Fruit fly (Drosophila melanogaster) whole organism, embryonic: ENCODE data around the gene Mdh2.

ENCODE experiments used
- Aef1 ChIP-seq: fragments of 200-800 bp; sonication (Bioruptor generic); IDR thresholded peaks from 3 replicates; pipeline ENCODE4 v1.3.6; 2022; ENCODE audit warnings: missing biosample characterization, missing genetic modification characterization
- Awh ChIP-seq: fragments of 200-800 bp; sonication (Bioruptor generic); IDR thresholded peaks from 2 replicates; pipeline ENCODE4, ENCODE4 v1.3.6; 2022; ENCODE audit warnings: missing biosample characterization, missing genetic modification characterization
- BtbVII ChIP-seq: fragments of 200-800 bp; sonication (Bioruptor generic); optimal IDR thresholded peaks from 3 replicates; lab custom pipeline; 2017; ENCODE audit warnings: missing biosample characterization, mild to moderate bottlenecking, missing genetic modification characterization
- C15 ChIP-seq: fragments of 200-800 bp; sonication (Bioruptor generic); IDR thresholded peaks from 3 replicates; pipeline ENCODE4 v1.3.6; 2022; ENCODE audit warnings: missing biosample characterization, missing genetic modification characterization
- CG10431 ChIP-seq: fragments of 200-800 bp; sonication (Bioruptor generic); optimal IDR thresholded peaks from 3 replicates; lab custom pipeline; 2018; ENCODE audit warnings: missing biosample characterization, mild to moderate bottlenecking, missing genetic modification characterization
- CG12071 ChIP-seq: fragments of 200-800 bp; sonication (Bioruptor generic); optimal IDR thresholded peaks from 3 replicates; lab custom pipeline; 2018; ENCODE audit warnings: missing biosample characterization, mild to moderate bottlenecking, missing genetic modification characterization
- CG12104 ChIP-seq: fragments of 200-800 bp; sonication (Bioruptor generic); optimal IDR thresholded peaks from 3 replicates; lab custom pipeline; 2016; ENCODE audit warnings: missing biosample characterization, missing genetic modification characterization
- CG12155 ChIP-seq: fragments of 200-800 bp; sonication (Bioruptor generic); optimal IDR thresholded peaks from 3 replicates; lab custom pipeline; 2016; ENCODE audit warnings: missing biosample characterization, missing genetic modification characterization
- CG12219 ChIP-seq: fragments of 200-800 bp; sonication (Bioruptor generic); optimal IDR thresholded peaks from 3 replicates; lab custom pipeline; 2018; ENCODE audit warnings: missing biosample characterization, mild to moderate bottlenecking, missing genetic modification characterization
- CG12299 ChIP-seq: fragments of 200-800 bp; sonication (Bioruptor generic); optimal IDR thresholded peaks from 2 replicates; lab custom pipeline; 2018; ENCODE audit warnings: missing biosample characterization, mild to moderate bottlenecking, missing genetic modification characterization
- CG12744 ChIP-seq: fragments of 200-800 bp; sonication (Bioruptor generic); optimal IDR thresholded peaks from 2 replicates; lab custom pipeline; 2016; ENCODE audit warnings: missing biosample characterization, missing genetic modification characterization
- CG14860 ChIP-seq: fragments of 200-800 bp; sonication (Bioruptor generic); IDR thresholded peaks from 3 replicates; pipeline ENCODE4 v1.3.6; 2022; ENCODE audit warnings: missing biosample characterization, missing genetic modification characterization; ENCODE audit not compliant: partially characterized antibody
- CG17912 ChIP-seq: fragments of 200-800 bp; sonication (Bioruptor generic); optimal IDR thresholded peaks from 2 replicates; lab custom pipeline; 2018; ENCODE audit warnings: missing biosample characterization, mild to moderate bottlenecking, missing genetic modification characterization
- CG18262 ChIP-seq: fragments of 200-800 bp; optimal IDR thresholded peaks from 3 replicates; lab custom pipeline; 2019; ENCODE audit warnings: missing biosample characterization, mild to moderate bottlenecking, missing genetic modification characterization, moderate library complexity
- CG2120 ChIP-seq: fragments of 200-800 bp; sonication (Bioruptor generic); optimal IDR thresholded peaks from 3 replicates; lab custom pipeline; 2016; ENCODE audit warnings: missing biosample characterization, missing genetic modification characterization
- CG2199 ChIP-seq: fragments of 200-800 bp; sonication (Bioruptor generic); IDR thresholded peaks from 3 replicates; pipeline ENCODE4 v1.3.6; 2022; ENCODE audit warnings: missing biosample characterization, missing genetic modification characterization
- CG31441 ChIP-seq: fragments of 200-800 bp; sonication (Bioruptor generic); IDR thresholded peaks from 2 replicates; pipeline ENCODE4 v1.3.6; 2022; ENCODE audit warnings: missing biosample characterization, missing genetic modification characterization
- CG33213 ChIP-seq: fragments of 200-800 bp; sonication (Bioruptor generic); optimal IDR thresholded peaks from 3 replicates; lab custom pipeline; 2016; ENCODE audit warnings: missing biosample characterization, missing genetic modification characterization
- CG4854 ChIP-seq: fragments of 200-800 bp; sonication (Bioruptor generic); optimal IDR thresholded peaks from 2 replicates; lab custom pipeline; 2016; ENCODE audit warnings: missing biosample characterization, missing genetic modification characterization, inconsistent platforms
- CG8089 ChIP-seq: fragments of 200-800 bp; sonication (Bioruptor generic); optimal IDR thresholded peaks from 3 replicates; lab custom pipeline; 2016; ENCODE audit warnings: missing biosample characterization, missing genetic modification characterization
- CG8359 ChIP-seq: fragments of 200-800 bp; sonication (Bioruptor generic); optimal IDR thresholded peaks from 2 replicates; lab custom pipeline; 2017; ENCODE audit warnings: missing biosample characterization, mild to moderate bottlenecking, missing genetic modification characterization, borderline replicate concordance
- CG8388 ChIP-seq: fragments of 200-800 bp; sonication (Bioruptor generic); optimal IDR thresholded peaks from 2 replicates; lab custom pipeline; 2019; ENCODE audit warnings: missing biosample characterization, mild to moderate bottlenecking, missing genetic modification characterization, moderate library complexity
- CG8765 ChIP-seq: fragments of 200-800 bp; sonication (Bioruptor generic); IDR thresholded peaks from 2 replicates; pipeline ENCODE4 v1.3.6; 2022; ENCODE audit warnings: missing biosample characterization, missing genetic modification characterization
- CG9727 ChIP-seq: fragments of 200-800 bp; sonication (Bioruptor generic); optimal IDR thresholded peaks from 3 replicates; lab custom pipeline; 2017; ENCODE audit warnings: missing biosample characterization, mild to moderate bottlenecking, missing genetic modification characterization
- CG9817 ChIP-seq: fragments of 200-800 bp; sonication (Bioruptor generic); optimal IDR thresholded peaks from 2 replicates; lab custom pipeline; 2018; ENCODE audit warnings: missing biosample characterization, mild to moderate bottlenecking, missing genetic modification characterization, moderate library complexity
- CHES-1-like ChIP-seq: fragments of 200-800 bp; sonication (Bioruptor generic); optimal IDR thresholded peaks from 2 replicates; lab custom pipeline; 2016; ENCODE audit warnings: missing biosample characterization, missing genetic modification characterization
- Chrac-16 ChIP-seq: fragments of 200-800 bp; sonication (Bioruptor generic); optimal IDR thresholded peaks from 3 replicates; lab custom pipeline; 2016; ENCODE audit warnings: missing biosample characterization, missing genetic modification characterization
- CkIIα-i1 ChIP-seq: fragments of 200-800 bp; sonication (Bioruptor generic); IDR thresholded peaks from 2 replicates; pipeline ENCODE4 v1.3.6; 2022; ENCODE audit warnings: missing biosample characterization, missing genetic modification characterization
- E2f2 ChIP-seq: fragments of 200-800 bp; sonication (Bioruptor generic); IDR thresholded peaks from 2 replicates; pipeline ENCODE4 v1.3.6; 2022; ENCODE audit warnings: missing biosample characterization, missing genetic modification characterization
- Hand ChIP-seq: fragments of 200-800 bp; sonication (Bioruptor generic); optimal IDR thresholded peaks from 2 replicates; lab custom pipeline; 2017; ENCODE audit warnings: mild to moderate bottlenecking, missing biosample characterization, missing genetic modification reagents, missing genetic modification characterization
- NC2α ChIP-seq: fragments of 200-800 bp; sonication (Bioruptor generic); optimal IDR thresholded peaks from 2 replicates; lab custom pipeline; 2016; ENCODE audit warnings: missing biosample characterization, missing genetic modification characterization
- NfI ChIP-seq: fragments of 200-800 bp; sonication (Bioruptor generic); optimal IDR thresholded peaks from 3 replicates; lab custom pipeline; 2018; ENCODE audit warnings: missing biosample characterization, mild to moderate bottlenecking, missing genetic modification characterization, moderate library complexity
- PHDP ChIP-seq: fragments of 200-800 bp; sonication (Bioruptor generic); optimal IDR thresholded peaks from 3 replicates; lab custom pipeline; 2018; ENCODE audit warnings: missing biosample characterization, mild to moderate bottlenecking, missing genetic modification characterization, moderate library complexity
- Ptx1 ChIP-seq: fragments of 200-800 bp; sonication (Bioruptor generic); IDR thresholded peaks from 2 replicates; pipeline ENCODE4 v1.3.6; 2022; ENCODE audit warnings: missing biosample characterization, missing genetic modification characterization
- Sry-δ ChIP-seq: fragments of 200-800 bp; sonication (Bioruptor generic); optimal IDR thresholded peaks from 2 replicates; lab custom pipeline; 2016; ENCODE audit warnings: missing biosample characterization, missing genetic modification characterization
- bcd ChIP-seq: fragments of 200-800 bp; sonication (Bioruptor generic); optimal IDR thresholded peaks from 2 replicates; lab custom pipeline; 2017; ENCODE audit warnings: missing biosample characterization, mild to moderate bottlenecking, missing genetic modification characterization
- chm ChIP-seq: fragments of 200-800 bp; sonication (Bioruptor generic); IDR thresholded peaks from 2 replicates; pipeline ENCODE4 v1.3.6; 2022; ENCODE audit warnings: missing biosample characterization, missing genetic modification characterization
- croc ChIP-seq: fragments of 200-800 bp; sonication (Bioruptor generic); conservative IDR thresholded peaks from 3 replicates; pipeline ENCODE4 v1.3.6; 2022; ENCODE audit warnings: missing biosample characterization, missing genetic modification characterization
- fd64A ChIP-seq: fragments of 200-800 bp; sonication (Bioruptor generic); optimal IDR thresholded peaks from 3 replicates; lab custom pipeline; 2018; ENCODE audit warnings: missing biosample characterization, mild to moderate bottlenecking, missing genetic modification characterization
- gcm ChIP-seq: fragments of 200-800 bp; sonication (Bioruptor generic); optimal IDR thresholded peaks from 2 replicates; lab custom pipeline; 2019; ENCODE audit warnings: missing biosample characterization, mild to moderate bottlenecking, missing genetic modification characterization, moderate library complexity
- ham ChIP-seq: fragments of 200-800 bp; sonication (Bioruptor generic); IDR thresholded peaks from 2 replicates; pipeline ENCODE4 v1.3.6; 2022; ENCODE audit warnings: missing biosample characterization, missing genetic modification characterization
- insv ChIP-seq, 2 experiments: fragments of 200-800 bp; sonication (Bioruptor generic); optimal IDR thresholded peaks; 3 replicates each; lab custom pipeline; 2016 to 2018; ENCODE audit warnings: missing biosample characterization in 2 of 2, missing genetic modification characterization in 2 of 2
- nerfin-1 ChIP-seq: fragments of 200-800 bp; sonication (Bioruptor generic); optimal IDR thresholded peaks from 3 replicates; lab custom pipeline; 2019; ENCODE audit warnings: missing biosample characterization, mild to moderate bottlenecking, missing genetic modification characterization, moderate library complexity
- slbo ChIP-seq: fragments of 200-800 bp; sonication (Bioruptor generic); IDR thresholded peaks from 2 replicates; pipeline ENCODE4 v1.3.6; 2022; ENCODE audit warnings: missing biosample characterization, missing genetic modification characterization
- slp2 ChIP-seq: fragments of 200-800 bp; sonication (Bioruptor generic); optimal IDR thresholded peaks from 2 replicates; lab custom pipeline; 2016; ENCODE audit warnings: missing biosample characterization, missing genetic modification characterization
- so ChIP-seq: fragments of 200-800 bp; sonication (Bioruptor generic); IDR thresholded peaks from 3 replicates; pipeline ENCODE4 v1.3.6; 2022; ENCODE audit warnings: missing biosample characterization, missing genetic modification characterization
- tio ChIP-seq: fragments of 200-800 bp; sonication (Bioruptor generic); optimal IDR thresholded peaks from 2 replicates; lab custom pipeline; 2017; ENCODE audit warnings: missing biosample characterization, missing genetic modification characterization, inconsistent platforms
- tup ChIP-seq: fragments of 200-800 bp; sonication (Bioruptor generic); optimal IDR thresholded peaks from 2 replicates; lab custom pipeline; 2016; ENCODE audit warnings: missing biosample characterization, mild to moderate bottlenecking, missing genetic modification characterization, moderate library complexity
- vfl ChIP-seq: fragments of 200-800 bp; sonication (Bioruptor generic); optimal IDR thresholded peaks from 2 replicates; lab custom pipeline; 2016; ENCODE audit warnings: missing biosample characterization, missing genetic modification characterization
- z ChIP-seq: fragments of 200-800 bp; sonication (Bioruptor generic); IDR thresholded peaks from 3 replicates; pipeline ENCODE4 v1.3.6; 2022; ENCODE audit warnings: missing biosample characterization, missing genetic modification characterization
- zen ChIP-seq: fragments of 200-800 bp; sonication (Bioruptor generic); optimal IDR thresholded peaks from 3 replicates; lab custom pipeline; 2018; ENCODE audit warnings: missing biosample characterization, mild to moderate bottlenecking, missing genetic modification characterization, moderate library complexity

Gene Mdh2

DNA sequence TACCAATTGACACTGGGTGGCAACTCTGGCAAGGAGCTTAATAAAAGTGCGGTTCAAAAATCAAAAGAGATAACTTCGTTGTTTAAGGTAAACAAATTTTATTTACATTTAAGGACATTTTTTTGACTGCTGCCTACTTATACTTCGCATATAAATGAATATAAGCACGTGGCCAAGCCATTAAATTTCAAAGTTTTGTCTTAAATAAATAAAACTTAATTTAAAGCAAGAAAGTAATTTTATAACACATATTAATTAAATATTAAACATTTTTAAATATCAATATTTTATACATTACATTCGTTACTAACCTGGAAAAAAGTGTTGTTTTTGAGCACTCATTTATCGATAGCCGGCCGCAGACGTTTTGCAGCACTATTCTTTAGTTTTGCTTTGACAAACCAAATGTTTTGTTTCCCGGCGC lies 37.5 kb upstream of the Mdh2 start, which contains the start of the genes CG12321 and MED17 (continued):
- TF ChIP-seq CG2120 (GFP tag; lab: Kevin White, UChicago) (peak; percentile 91), so (GFP tag; lab: Robert Waterston, UW) (peak; percentile 78; the same call in 1 of the 3 replicates), CG14860 (GFP tag; lab: Robert Waterston, UW) (no peak), CG8765 (peak; percentile 46), PHDP (tag; lab: Kevin White, UChicago) (peak; percentile 88), tup (GFP tag; lab: Kevin White, UChicago) (peak; percentile 71), CkIIα-i1 (GFP tag; lab: Robert Waterston, UW) (peak; percentile 16; the same call in 1 of the 2 replicates), CG2199 (GFP tag; lab: Robert Waterston, UW) (no peak), Ptx1 (GFP tag; lab: Robert Waterston, UW) (peak; percentile 93), croc (GFP tag; lab: Robert Waterston, UW) (peak; percentile 76), slbo (GFP tag; lab: Robert Waterston, UW) (peak; percentile 97), Hand (GFP tag; lab: Kevin White, UChicago) (peak; percentile 67), slp2 (GFP tag; lab: Kevin White, UChicago) (no peak), C15 (GFP tag; lab: Robert Waterston, UW) (peak; percentile 74; the same call in 2 of the 3 replicates), CG12104 (GFP tag; lab: Kevin White, UChicago) (peak; percentile 88), CG8089 (GFP tag; lab: Kevin White, UChicago) (peak; percentile 40), CG31441 (peak; percentile 87), tio (peak; percentile 90), Sry-δ (GFP tag; lab: Kevin White, UChicago) (peak; percentile 34), fd64A (no peak), insv (GFP tag; optimal IDR thresholded peaks at IDR 0.05; lab: Kevin White, UChicago) (peak in 1 of 2 experiments; percentile 57), CG17912 (GFP tag; lab: Kevin White, UChicago) (peak; percentile 43), CG10431 (GFP tag; lab: Kevin White, UChicago) (peak; percentile 51), CG12155 (peak; percentile 90), CG12071 (no peak), CG18262 (peak; percentile 90), CG9727 (GFP tag; lab: Kevin White, UChicago) (peak; percentile 90), CG4854 (peak; percentile 62), ham (no peak), CHES-1-like (GFP tag; lab: Kevin White, UChicago) (peak; percentile 71), chm (GFP tag; lab: Robert Waterston, UW) (peak; percentile 79), E2f2 (GFP tag; lab: Robert Waterston, UW) (peak; percentile 73), Awh (GFP tag; lab: Robert Waterston, UW) (peak; percentile 50; the same call in 1 of the 2 replicates), CG9817 (tag; lab: Kevin White, UChicago) (peak; percentile 86), gcm (GFP tag; lab: Kevin White, UChicago) (peak; percentile 61), nerfin-1 (tag; lab: Kevin White, UChicago) (peak; percentile 65), zen (tag; lab: Kevin White, UChicago) (peak; percentile 87), bcd (GFP tag; lab: Kevin White, UChicago) (peak; percentile 90), vfl (GFP tag; lab: Kevin White, UChicago) (peak; percentile 58), CG12744 (GFP tag; lab: Kevin White, UChicago) (peak; percentile 49), Aef1 (GFP tag; lab: Robert Waterston, UW) (peak; percentile 90), CG8359 (GFP tag; lab: Kevin White, UChicago) (peak; percentile 46), NfI (GFP tag; lab: Kevin White, UChicago) (peak; percentile 89), z (GFP tag; lab: Robert Waterston, UW) (no peak), CG12299 (tag; lab: Kevin White, UChicago) (peak; percentile 68), CG8388 (GFP tag; lab: Kevin White, UChicago) (peak; percentile 80), NC2α (no peak), CG12219 (peak; percentile 8), BtbVII (GFP tag; lab: Kevin White, UChicago) (peak; percentile 86), Chrac-16 (peak; percentile 92), CG33213 (peak; percentile 47)
